Fruit fly (Drosophila melanogaster): ENCODE results near the gene CG31606.

DNA sequence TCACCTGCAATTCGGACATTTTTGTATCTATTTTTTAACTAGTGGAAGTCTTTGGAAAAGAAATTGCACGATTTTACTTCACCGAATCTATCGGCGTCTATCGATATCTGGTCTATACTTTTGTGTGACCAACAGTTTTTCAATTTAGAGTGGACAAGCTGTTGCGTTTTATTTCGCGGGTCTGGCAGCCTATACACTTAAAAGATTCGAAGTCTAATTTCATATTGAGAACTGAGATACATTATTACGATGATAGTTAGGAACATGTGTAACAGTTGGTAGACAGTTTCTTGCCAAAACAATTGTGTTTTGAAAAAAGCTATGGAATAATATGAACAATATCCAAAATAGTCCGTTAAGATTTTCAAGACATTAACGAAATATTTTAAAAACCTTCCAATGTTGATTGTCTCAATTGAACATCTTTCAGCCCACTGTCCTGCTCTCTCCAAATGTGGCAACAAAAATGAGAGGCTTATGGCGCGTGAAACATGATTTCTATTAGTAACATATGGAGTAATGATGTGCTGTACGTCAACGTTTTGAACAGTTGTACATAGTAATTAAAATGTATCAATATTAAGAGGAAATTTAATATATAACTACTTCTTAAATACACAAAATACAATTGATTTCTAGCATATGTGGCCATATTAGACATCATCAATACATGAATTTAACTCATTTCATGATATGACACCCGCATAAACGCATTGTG lies 15.1 kb downstream of the CG31606 start, which contains the start of gene Acbp1:
- TF ChIP-seq Myc (optimal IDR thresholded peaks at IDR 0.05) (no peak), psq (optimal IDR thresholded peaks at IDR 0.05) (no peak), Sin3A (optimal IDR thresholded peaks at IDR 0.05) (no peak)

Data from Kc167 (cell line).